Worm (Caenorhabditis elegans) whole organism, L1 larva: ENCODE results near the gene F15A4.5.

Experiments
- F16B12.6 ChIP-seq: fragments of 150-350 bp; optimal IDR thresholded peaks from 2 replicates; lab custom pipeline; 2014; ENCODE audit warnings: missing biosample characterization, missing genetic modification characterization
- Y116A8C.19 ChIP-seq: sonication (generic microtip); optimal IDR thresholded peaks from 2 replicates; lab custom pipeline; 2016; ENCODE audit warnings: missing compliant biosample characterization, missing genetic modification characterization, borderline replicate concordance
- aha-1 ChIP-seq: fragments of 150-350 bp; optimal IDR thresholded peaks from 2 replicates; lab custom pipeline; 2014; ENCODE audit warnings: missing biosample characterization, missing genetic modification characterization
- alr-1 ChIP-seq: fragments of 200-800 bp; sonication (Bioruptor generic); optimal IDR thresholded peaks from 2 replicates; lab custom pipeline; 2018; ENCODE audit warnings: borderline replicate concordance, mild to moderate bottlenecking, missing genetic modification characterization, missing compliant biosample characterization
- aly-2 ChIP-seq: fragments of 150-350 bp; optimal IDR thresholded peaks from 2 replicates; lab custom pipeline; 2014; ENCODE audit warnings: missing biosample characterization, missing genetic modification characterization
- ceh-8 ChIP-seq: fragments of 200-800 bp; sonication (Bioruptor generic); optimal IDR thresholded peaks from 2 replicates; lab custom pipeline; 2018; ENCODE audit warnings: mild to moderate bottlenecking, missing genetic modification characterization, moderate library complexity, missing compliant biosample characterization
- ceh-82 ChIP-seq, 3 experiments: fragments of 150-350 bp in 1 of 3; sonication (generic microtip) in 2 of 3; optimal IDR thresholded peaks; 2 replicates each; lab custom pipeline; 2014 to 2017; ENCODE audit warnings: missing biosample characterization in 3 of 3, missing genetic modification characterization in 3 of 3
- ceh-88 ChIP-seq: fragments of 200-800 bp; sonication (Bioruptor generic); IDR thresholded peaks from 2 replicates; pipeline ENCODE4 v1.3.6; 2022; ENCODE audit warnings: missing genetic modification characterization, missing compliant biosample characterization
- dpl-1 ChIP-seq, 3 experiments: fragments of 150-350 bp in 2 of 3; sonication (generic microtip) in 1 of 3; optimal IDR thresholded peaks; 2 replicates each; lab custom pipeline; 2014 to 2017; ENCODE audit warnings: missing biosample characterization in 3 of 3, missing genetic modification characterization in 3 of 3, missing genetic modification reagents in 3 of 3
- elt-2 ChIP-seq: sonication (generic microtip); optimal IDR thresholded peaks from 2 replicates; lab custom pipeline; 2016; ENCODE audit warnings: missing genetic modification characterization, mild to moderate bottlenecking, inconsistent platforms, missing compliant biosample characterization, missing genetic modification reagents
- elt-3 ChIP-seq, 6 experiments: fragments of 150-350 bp in 1 of 6; sonication (generic microtip); optimal IDR thresholded peaks; 2 replicates each; lab custom pipeline; 2017 to 2018; ENCODE audit warnings: missing biosample characterization in 6 of 6, missing genetic modification characterization in 6 of 6, inconsistent platforms in 1 of 6
- fkh-8 ChIP-seq: sonication (generic microtip); optimal IDR thresholded peaks from 2 replicates; lab custom pipeline; 2016; ENCODE audit warnings: mild to moderate bottlenecking, missing genetic modification characterization, missing compliant biosample characterization
- grh-1 ChIP-seq: fragments of 200-800 bp; sonication (Bioruptor generic); IDR thresholded peaks from 2 replicates; pipeline ENCODE4 v1.3.6; 2022; ENCODE audit warnings: missing genetic modification reagents, missing genetic modification characterization, missing compliant biosample characterization
- hlh-17 ChIP-seq: fragments of 200-800 bp; sonication (Bioruptor generic); optimal IDR thresholded peaks from 2 replicates; lab custom pipeline; 2018; ENCODE audit warnings: missing genetic modification characterization, mild to moderate bottlenecking, missing compliant biosample characterization, moderate library complexity, borderline replicate concordance
- irx-1 ChIP-seq: sonication (generic microtip); optimal IDR thresholded peaks from 2 replicates; lab custom pipeline; 2016; ENCODE audit warnings: missing genetic modification characterization, missing compliant biosample characterization
- isw-1 ChIP-seq: fragments of 200-800 bp; sonication (Bioruptor generic); IDR thresholded peaks from 2 replicates; pipeline ENCODE4 v1.3.6; 2022; ENCODE audit warnings: missing genetic modification characterization, missing compliant biosample characterization
- lin-14 ChIP-seq: fragments of 200-800 bp; sonication (Bioruptor generic); optimal IDR thresholded peaks from 2 replicates; lab custom pipeline; 2018; ENCODE audit warnings: mild to moderate bottlenecking, missing genetic modification characterization, moderate library complexity, missing compliant biosample characterization
- lin-35 ChIP-seq, 2 experiments: fragments of 150-350 bp; optimal IDR thresholded peaks; 2 replicates each; lab custom pipeline; 2014; ENCODE audit warnings: missing biosample characterization in 2 of 2, missing genetic modification characterization in 2 of 2, missing genetic modification reagents in 2 of 2
- lin-39 ChIP-seq: fragments of 150-350 bp; optimal IDR thresholded peaks from 2 replicates; lab custom pipeline; 2014; ENCODE audit warnings: missing biosample characterization, missing genetic modification reagents, missing genetic modification characterization
- lir-3 ChIP-seq: sonication (generic microtip); optimal IDR thresholded peaks from 2 replicates; lab custom pipeline; 2016; ENCODE audit warnings: mild to moderate bottlenecking, missing genetic modification characterization, moderate library complexity, missing compliant biosample characterization; ENCODE audit not compliant: poor library complexity
- mab-9 ChIP-seq: fragments of 200-800 bp; sonication (Bioruptor generic); IDR thresholded peaks from 2 replicates; pipeline ENCODE4 v1.3.6; 2022; ENCODE audit warnings: missing genetic modification reagents, missing genetic modification characterization, missing compliant biosample characterization
- mef-2 ChIP-seq: fragments of 150-350 bp; optimal IDR thresholded peaks from 2 replicates; lab custom pipeline; 2014; ENCODE audit warnings: missing biosample characterization, missing genetic modification characterization
- nhr-12 ChIP-seq: sonication (generic microtip); optimal IDR thresholded peaks from 2 replicates; lab custom pipeline; 2017; ENCODE audit warnings: missing biosample characterization, missing genetic modification characterization
- nhr-19 ChIP-seq: fragments of 200-800 bp; sonication (Bioruptor generic); conservative IDR thresholded peaks from 2 replicates; pipeline ENCODE4 v1.3.6; 2022; ENCODE audit warnings: missing genetic modification characterization, missing compliant biosample characterization
- nhr-20 ChIP-seq: sonication (generic microtip); optimal IDR thresholded peaks from 2 replicates; lab custom pipeline; 2016; ENCODE audit warnings: mild to moderate bottlenecking, missing genetic modification characterization, missing compliant biosample characterization
- nhr-237 ChIP-seq: fragments of 150-350 bp; optimal IDR thresholded peaks from 2 replicates; lab custom pipeline; 2014; ENCODE audit warnings: missing biosample characterization, missing genetic modification characterization
- nhr-28 ChIP-seq: fragments of 150-350 bp; optimal IDR thresholded peaks from 2 replicates; lab custom pipeline; 2014; ENCODE audit warnings: missing biosample characterization, missing genetic modification characterization
- nhr-76 ChIP-seq: sonication (generic microtip); optimal IDR thresholded peaks from 2 replicates; lab custom pipeline; 2017; ENCODE audit warnings: missing biosample characterization, missing genetic modification characterization
- nhr-77 ChIP-seq: fragments of 150-350 bp; optimal IDR thresholded peaks from 2 replicates; lab custom pipeline; 2014; ENCODE audit warnings: missing biosample characterization, missing genetic modification characterization
- nhr-84 ChIP-seq: sonication (generic microtip); optimal IDR thresholded peaks from 2 replicates; lab custom pipeline; 2017; ENCODE audit warnings: missing biosample characterization, missing genetic modification characterization
- nhr-90 ChIP-seq: sonication (generic microtip); optimal IDR thresholded peaks from 2 replicates; lab custom pipeline; 2016; ENCODE audit warnings: mild to moderate bottlenecking, missing genetic modification characterization, missing compliant biosample characterization; ENCODE audit not compliant: poor library complexity
- pqm-1 ChIP-seq: sonication (generic microtip); optimal IDR thresholded peaks from 3 replicates; lab custom pipeline; 2017; ENCODE audit warnings: missing biosample characterization, missing genetic modification characterization
- rnt-1 ChIP-seq: sonication (generic microtip); optimal IDR thresholded peaks from 2 replicates; lab custom pipeline; 2016; ENCODE audit warnings: mild to moderate bottlenecking, missing genetic modification characterization, moderate library complexity, missing compliant biosample characterization
- skn-1 ChIP-seq: fragments of 150-350 bp; optimal IDR thresholded peaks from 2 replicates; lab custom pipeline; 2014; ENCODE audit warnings: missing biosample characterization, missing genetic modification characterization
- snpc-4 ChIP-seq: fragments of 150-350 bp; optimal IDR thresholded peaks from 2 replicates; lab custom pipeline; 2014; ENCODE audit warnings: missing biosample characterization, missing genetic modification characterization
- snu-23 ChIP-seq: sonication (generic microtip); optimal IDR thresholded peaks from 2 replicates; lab custom pipeline; 2016; ENCODE audit warnings: missing genetic modification characterization, missing compliant biosample characterization
- swsn-7 ChIP-seq: sonication (generic microtip); optimal IDR thresholded peaks from 2 replicates; lab custom pipeline; 2016; ENCODE audit warnings: missing genetic modification characterization, missing compliant biosample characterization
- tlp-1 ChIP-seq: fragments of 150-350 bp; optimal IDR thresholded peaks from 2 replicates; lab custom pipeline; 2014; ENCODE audit warnings: missing biosample characterization, missing genetic modification characterization
- unc-130 ChIP-seq: fragments of 150-350 bp; optimal IDR thresholded peaks from 2 replicates; lab custom pipeline; 2017; ENCODE audit warnings: missing biosample characterization, missing genetic modification characterization, inconsistent platforms
- unc-30 ChIP-seq: sonication (generic microtip); optimal IDR thresholded peaks from 2 replicates; lab custom pipeline; 2017; ENCODE audit warnings: missing biosample characterization, missing genetic modification characterization
- unc-62 ChIP-seq: fragments of 150-350 bp; optimal IDR thresholded peaks from 2 replicates; lab custom pipeline; 2014; ENCODE audit warnings: missing biosample characterization, missing genetic modification reagents, missing genetic modification characterization
- unc-98 ChIP-seq: fragments of 200-800 bp; sonication (Bioruptor generic); IDR thresholded peaks from 2 replicates; pipeline ENCODE4 v1.3.6; 2022; ENCODE audit warnings: missing genetic modification characterization, missing compliant biosample characterization
- xbp-1 ChIP-seq: sonication (generic microtip); optimal IDR thresholded peaks from 2 replicates; lab custom pipeline; 2016; ENCODE audit warnings: missing genetic modification characterization, missing compliant biosample characterization

F15A4.5 gene

ce11 chrII:12459422-12459821 is 11.6 kb downstream of the F15A4.5 start, which contains the start of gene tag-281 (continued):
- TF ChIP-seq irx-1 (tag; lab: Kevin White, UChicago) (peak; percentile 75), ceh-82 (tag; optimal IDR thresholded peaks at IDR 0.05; lab: Kevin White, UChicago) (peak; percentile 80 to 93 (median 89)), xbp-1 (tag; lab: Kevin White, UChicago) (peak; percentile 87), ceh-8 (GFP tag; lab: Kevin White, UChicago) (peak; percentile 62), fkh-8 (peak; percentile 87), aly-2 (tag; lab: Kevin White, UChicago) (peak; percentile 56), pqm-1 (no peak), grh-1 (GFP tag; lab: Robert Waterston, UW) (peak; percentile 86), Y116A8C.19 (tag; lab: Kevin White, UChicago) (no peak), lir-3 (tag; lab: Kevin White, UChicago) (peak; percentile 57), nhr-76 (no peak), hlh-17 (GFP tag; lab: Kevin White, UChicago) (no peak), nhr-84 (tag; lab: Kevin White, UChicago) (no peak), dpl-1 (GFP tag; optimal IDR thresholded peaks at IDR 0.05; lab: Kevin White, UChicago) (peak; percentile 98 to 99 (median 98)), unc-98 (GFP tag; lab: Robert Waterston, UW) (peak; percentile 36; the same call in 1 of the 2 replicates), elt-3 (tag; optimal IDR thresholded peaks at IDR 0.05; lab: Kevin White, UChicago) (peak in 2 of 6 experiments; percentile 74 to 86), aha-1 (tag; lab: Kevin White, UChicago) (peak; percentile 74), snu-23 (GFP tag; lab: Kevin White, UChicago) (peak; percentile 91), lin-14 (peak; percentile 89), lin-35 (GFP tag; optimal IDR thresholded peaks at IDR 0.05; lab: Kevin White, UChicago) (peak; percentile 99), nhr-90 (tag; lab: Kevin White, UChicago) (peak; percentile 90), unc-30 (tag; lab: Kevin White, UChicago) (no peak), snpc-4 (tag; lab: Kevin White, UChicago) (peak; percentile 85), nhr-28 (tag; lab: Kevin White, UChicago) (no peak), ceh-88 (GFP tag; lab: Robert Waterston, UW) (peak; percentile 54; the same call in 1 of the 2 replicates), tlp-1 (tag; lab: Kevin White, UChicago) (no peak), F16B12.6 (tag; lab: Kevin White, UChicago) (peak; percentile 72), nhr-19 (GFP tag; lab: Robert Waterston, UW) (peak; percentile 89), rnt-1 (tag; lab: Kevin White, UChicago) (peak; percentile 91), skn-1 (tag; lab: Kevin White, UChicago) (peak; percentile 84), mef-2 (tag; lab: Kevin White, UChicago) (no peak)

ce11 chrII:12457275-12457674 is 13.8 kb downstream of the F15A4.5 start, which contains the start of gene sre-38:
TSS of gene sre-38 (plus strand) at chrII:12457575.
- no peak for TF ChIP-seq fkh-8
- no peak for TF ChIP-seq swsn-7 (tag; lab: Kevin White, UChicago)
- no peak for TF ChIP-seq lin-39 (tag; lab: Kevin White, UChicago)
- no peak for TF ChIP-seq nhr-20
- TF ChIP-seq unc-130 (tag; lab: Kevin White, UChicago), result no peak
- TF ChIP-seq alr-1 (tag; lab: Kevin White, UChicago), result no peak
- TF ChIP-seq F16B12.6 (tag; lab: Kevin White, UChicago), result no peak
- TF ChIP-seq isw-1 (GFP tag; lab: Robert Waterston, UW), result no peak
- no peak for TF ChIP-seq nhr-77 (tag; lab: Kevin White, UChicago)
- no peak for TF ChIP-seq aha-1 (tag; lab: Kevin White, UChicago)
- TF ChIP-seq dpl-1 (GFP tag; optimal IDR thresholded peaks at IDR 0.05; lab: Kevin White, UChicago), result no peak
- TF ChIP-seq irx-1 (tag; lab: Kevin White, UChicago), result no peak
- no peak for TF ChIP-seq unc-62 (GFP tag; lab: Kevin White, UChicago)
- no peak for TF ChIP-seq mab-9 (GFP tag; lab: Robert Waterston, UW)
- TF ChIP-seq nhr-237 (tag; lab: Kevin White, UChicago), result no peak
- no peak for TF ChIP-seq elt-2 (tag; lab: Kevin White, UChicago)
- TF ChIP-seq nhr-12 (tag; lab: Kevin White, UChicago), result no peak
- TF ChIP-seq nhr-19 (GFP tag; lab: Robert Waterston, UW), result no peak
